Fruit fly (Drosophila melanogaster) whole organism, wandering third instar larva: Measurements from ENCODE around the gene Srp19.

Experiments
- Abd-B ChIP-seq: fragments of >200 bp; optimal IDR thresholded peaks from 2 replicates; lab custom pipeline; 2017; ENCODE audit warnings: missing biosample characterization, missing genetic modification characterization
- CG32264 ChIP-seq: fragments of 200-800 bp; sonication (Bioruptor generic); optimal IDR thresholded peaks from 2 replicates; lab custom pipeline; 2016; ENCODE audit warnings: missing biosample characterization, missing genetic modification characterization
- CG9705 ChIP-seq: fragments of 200-800 bp; sonication (Bioruptor generic); optimal IDR thresholded peaks from 2 replicates; lab custom pipeline; 2018; ENCODE audit warnings: missing biosample characterization, mild to moderate bottlenecking, missing genetic modification characterization
- CrebA ChIP-seq: fragments of 200-800 bp; sonication (Bioruptor generic); optimal IDR thresholded peaks from 2 replicates; lab custom pipeline; 2016; ENCODE audit warnings: missing biosample characterization, mild to moderate bottlenecking, missing genetic modification characterization, borderline replicate concordance
- Dfd ChIP-seq: fragments of >200 bp; optimal IDR thresholded peaks from 2 replicates; lab custom pipeline; 2017; ENCODE audit warnings: missing biosample characterization, missing genetic modification characterization
- Dif ChIP-seq: fragments of 200-275, 200-300 bp; sonication (Bioruptor generic); optimal IDR thresholded peaks from 2 replicates; lab custom pipeline; 2018; ENCODE audit warnings: missing biosample characterization, missing genetic modification characterization; ENCODE audit not compliant: partially characterized antibody
- GATAd ChIP-seq: sonication (Bioruptor generic); optimal IDR thresholded peaks from 2 replicates; lab custom pipeline; 2016; ENCODE audit warnings: missing biosample characterization, missing genetic modification characterization
- HLH106 ChIP-seq: fragments of 200-800 bp; optimal IDR thresholded peaks from 3 replicates; lab custom pipeline; 2019; ENCODE audit warnings: missing biosample characterization, mild to moderate bottlenecking, missing genetic modification characterization, moderate library complexity
- Hnf4 ChIP-seq: fragments of 200-800 bp; sonication (Bioruptor generic); optimal IDR thresholded peaks from 2 replicates; lab custom pipeline; 2016; ENCODE audit warnings: missing biosample characterization, mild to moderate bottlenecking, missing genetic modification characterization
- Hr78 ChIP-seq: fragments of >200 bp; optimal IDR thresholded peaks from 2 replicates; lab custom pipeline; 2017; ENCODE audit warnings: missing biosample characterization, missing genetic modification characterization
- Hr83 ChIP-seq: fragments of 200-300 bp; sonication (Bioruptor generic); optimal IDR thresholded peaks from 2 replicates; lab custom pipeline; 2016; ENCODE audit warnings: missing biosample characterization, mild to moderate bottlenecking, missing genetic modification characterization, moderate library complexity; ENCODE audit not compliant: poor library complexity, severe bottlenecking
- Jra ChIP-seq: sonication (Bioruptor generic); optimal IDR thresholded peaks from 2 replicates; lab custom pipeline; 2016; ENCODE audit warnings: missing biosample characterization, missing genetic modification characterization
- Mio ChIP-seq: sonication (Bioruptor generic); optimal IDR thresholded peaks from 2 replicates; lab custom pipeline; 2016; ENCODE audit warnings: missing biosample characterization, missing genetic modification characterization
- Myc ChIP-seq: fragments of >200 bp; optimal IDR thresholded peaks from 2 replicates; lab custom pipeline; 2017
- N ChIP-seq: fragments of >200 bp; optimal IDR thresholded peaks from 2 replicates; lab custom pipeline; 2018; ENCODE audit warnings: missing biosample characterization, missing external identifiers, missing genetic modification characterization
- OdsH ChIP-seq: fragments of 200-800 bp; sonication (Bioruptor generic); optimal IDR thresholded peaks from 2 replicates; lab custom pipeline; 2016; ENCODE audit warnings: missing biosample characterization, mild to moderate bottlenecking, missing genetic modification characterization
- Rel ChIP-seq, 2 experiments: fragments of 200-800 bp; sonication (Bioruptor generic) in 1 of 2; optimal IDR thresholded peaks; 2 replicates in 1 of 2; 3 replicates in 1 of 2; lab custom pipeline; 2016 to 2019; ENCODE audit warnings: mild to moderate bottlenecking in 2 of 2, missing biosample characterization in 2 of 2, missing genetic modification characterization in 2 of 2, moderate library complexity in 1 of 2
- Sp1 ChIP-seq: fragments of 200-800 bp; sonication (Bioruptor generic); optimal IDR thresholded peaks from 3 replicates; lab custom pipeline; 2019; ENCODE audit warnings: missing biosample characterization, mild to moderate bottlenecking, missing genetic modification characterization, moderate library complexity
- Vsx2 ChIP-seq: fragments of 200-300, 225-300 bp; sonication (Bioruptor generic); optimal IDR thresholded peaks from 2 replicates; lab custom pipeline; 2018; ENCODE audit warnings: missing biosample characterization, missing genetic modification characterization; ENCODE audit not compliant: partially characterized antibody
- br ChIP-seq: fragments of 200-800 bp; sonication (Bioruptor generic); optimal IDR thresholded peaks from 2 replicates; lab custom pipeline; 2016; ENCODE audit warnings: missing biosample characterization, missing genetic modification characterization
- brk ChIP-seq: fragments of 200-800 bp; sonication (Bioruptor generic); optimal IDR thresholded peaks from 2 replicates; lab custom pipeline; 2016; ENCODE audit warnings: missing biosample characterization, mild to moderate bottlenecking, missing genetic modification characterization
- dl ChIP-seq, 2 experiments: fragments of 175-275, 200-275 bp in 1 of 2; fragments of 200-275 bp in 1 of 2; sonication (Bioruptor generic); optimal IDR thresholded peaks; lab custom pipeline; 2018; ENCODE audit warnings: mild to moderate bottlenecking in 2 of 2, missing biosample characterization in 2 of 2, missing genetic modification characterization in 2 of 2, moderate library complexity in 2 of 2; ENCODE audit not compliant: partially characterized antibody in 2 of 2, insufficient read depth in 1 of 2
- dmrt93B ChIP-seq: fragments of 200-800 bp; sonication (Bioruptor generic); optimal IDR thresholded peaks from 2 replicates; lab custom pipeline; 2018; ENCODE audit warnings: missing biosample characterization, mild to moderate bottlenecking, missing genetic modification characterization
- dsf ChIP-seq: sonication (Bioruptor generic); optimal IDR thresholded peaks from 2 replicates; lab custom pipeline; 2016; ENCODE audit warnings: missing biosample characterization, missing genetic modification characterization, borderline replicate concordance
- ey ChIP-seq: fragments of 200-800 bp; sonication (Bioruptor generic); optimal IDR thresholded peaks from 2 replicates; lab custom pipeline; 2016; ENCODE audit warnings: missing biosample characterization, missing genetic modification characterization
- foxo ChIP-seq, 2 experiments: fragments of 200-800 bp; sonication (Bioruptor generic); optimal IDR thresholded peaks; 2 replicates in 1 of 2; 3 replicates in 1 of 2; lab custom pipeline; 2016 to 2017; ENCODE audit warnings: missing biosample characterization in 2 of 2, missing genetic modification characterization in 2 of 2
- fru ChIP-seq: fragments of 200-800 bp; sonication (Bioruptor generic); optimal IDR thresholded peaks from 3 replicates; lab custom pipeline; 2016; ENCODE audit warnings: missing biosample characterization, mild to moderate bottlenecking, missing genetic modification characterization
- h ChIP-seq: fragments of 200-800 bp; sonication (Bioruptor generic); optimal IDR thresholded peaks from 3 replicates; lab custom pipeline; 2016; ENCODE audit warnings: missing biosample characterization, mild to moderate bottlenecking, missing genetic modification characterization
- jim ChIP-seq: fragments of 175-275, 200-325 bp; sonication (Bioruptor generic); optimal IDR thresholded peaks from 2 replicates; lab custom pipeline; 2016; ENCODE audit warnings: missing biosample characterization, mild to moderate bottlenecking, missing genetic modification characterization
- lola ChIP-seq: fragments of >200 bp; optimal IDR thresholded peaks from 2 replicates; lab custom pipeline; 2017; ENCODE audit warnings: missing biosample characterization, missing genetic modification characterization
- pan ChIP-seq: fragments of >200 bp; optimal IDR thresholded peaks from 2 replicates; lab custom pipeline; 2017
- psq ChIP-seq: fragments of 200-800 bp; sonication (Bioruptor generic); optimal IDR thresholded peaks from 3 replicates; lab custom pipeline; 2017; ENCODE audit warnings: missing biosample characterization, mild to moderate bottlenecking, missing genetic modification characterization, moderate library complexity
- rgr ChIP-seq: fragments of 200-800 bp; sonication (Bioruptor generic); optimal IDR thresholded peaks from 3 replicates; lab custom pipeline; 2016; ENCODE audit warnings: missing biosample characterization, mild to moderate bottlenecking, missing genetic modification characterization
- sage ChIP-seq: fragments of 200-800 bp; sonication (Bioruptor generic); optimal IDR thresholded peaks from 2 replicates; lab custom pipeline; 2016; ENCODE audit warnings: missing biosample characterization, mild to moderate bottlenecking, missing genetic modification characterization
- sv ChIP-seq: fragments of 200-800 bp; sonication (Bioruptor generic); optimal IDR thresholded peaks from 3 replicates; lab custom pipeline; 2016; ENCODE audit warnings: missing biosample characterization, missing genetic modification characterization
- tai ChIP-seq: sonication (Bioruptor generic); optimal IDR thresholded peaks from 2 replicates; lab custom pipeline; 2016; ENCODE audit warnings: missing biosample characterization, missing genetic modification characterization
- usp ChIP-seq: fragments of >200 bp; optimal IDR thresholded peaks from 2 replicates; lab custom pipeline; 2017; ENCODE audit warnings: missing biosample characterization, missing genetic modification characterization
- woc ChIP-seq: sonication (Bioruptor generic); optimal IDR thresholded peaks from 2 replicates; lab custom pipeline; 2016; ENCODE audit warnings: missing biosample characterization, mild to moderate bottlenecking, missing genetic modification characterization

Srp19 gene

dm6 chr3L:7360324-7360852 is 12.6 kb upstream of the Srp19 start, which contains the start of gene Sec63:
TSS of gene Sec63 (plus strand) at chr3L:7360561.
- no peak for TF ChIP-seq CG32264 (GFP tag; lab: Kevin White, UChicago)
- no peak for TF ChIP-seq Hr78 (GFP tag; lab: Kevin White, UChicago)
- no peak for TF ChIP-seq GATAd (GFP tag; lab: Kevin White, UChicago)
- TF ChIP-seq usp (GFP tag; lab: Kevin White, UChicago), result no peak
- no peak for TF ChIP-seq Dfd
- TF ChIP-seq OdsH (GFP tag; lab: Kevin White, UChicago), result no peak
- no peak for TF ChIP-seq dl (GFP tag; optimal IDR thresholded peaks at IDR 0.05; lab: Kevin White, UChicago; ENCODE audit: insufficient read depth in 1 of 2, partially characterized antibody in 2 of 2)
- no peak for TF ChIP-seq Vsx2 (GFP tag; lab: Kevin White, UChicago)
- no peak for TF ChIP-seq CrebA (GFP tag; lab: Kevin White, UChicago)
- no peak for TF ChIP-seq CG9705 (GFP tag; lab: Kevin White, UChicago)
- TF ChIP-seq Rel (GFP tag; optimal IDR thresholded peaks at IDR 0.05; lab: Kevin White, UChicago), result no peak
- no peak for TF ChIP-seq Rel (tag; optimal IDR thresholded peaks at IDR 0.05; lab: Kevin White, UChicago)
- TF ChIP-seq ey (GFP tag; lab: Kevin White, UChicago), result no peak
- no peak for TF ChIP-seq Abd-B (GFP tag; lab: Kevin White, UChicago)
- no peak for TF ChIP-seq N (GFP tag; lab: Kevin White, UChicago)
- TF ChIP-seq Sp1, result no peak
- TF ChIP-seq sv, result peak; percentile 21
- no peak for TF ChIP-seq Mio (GFP tag; lab: Kevin White, UChicago)
- TF ChIP-seq Dif (GFP tag; lab: Kevin White, UChicago), result no peak
- no peak for TF ChIP-seq lola
- no peak for TF ChIP-seq woc (GFP tag; lab: Kevin White, UChicago)
- TF ChIP-seq foxo (GFP tag; optimal IDR thresholded peaks at IDR 0.05; lab: Kevin White, UChicago), result peak in 1 of 2 experiments; percentile 54
- TF ChIP-seq Hnf4 (GFP tag; lab: Kevin White, UChicago), result peak; percentile 35
- no peak for TF ChIP-seq brk (GFP tag; lab: Kevin White, UChicago)
- TF ChIP-seq HLH106, result peak; percentile 55
- TF ChIP-seq pan (lab: Kevin White, UChicago), result no peak
- no peak for TF ChIP-seq h
- no peak for TF ChIP-seq Jra (GFP tag; lab: Kevin White, UChicago)
- TF ChIP-seq Hr83 (GFP tag; lab: Kevin White, UChicago), result peak; percentile 61
- no peak for TF ChIP-seq jim (GFP tag; lab: Kevin White, UChicago)
- no peak for TF ChIP-seq fru (GFP tag; lab: Kevin White, UChicago)
- peak; percentile 44 for TF ChIP-seq Myc (lab: Kevin White, UChicago)
- no peak for TF ChIP-seq tai
- no peak for TF ChIP-seq dmrt93B (GFP tag; lab: Kevin White, UChicago)
- TF ChIP-seq sage (GFP tag; lab: Kevin White, UChicago), result no peak
- peak; percentile 35 for TF ChIP-seq br (GFP tag; lab: Kevin White, UChicago)
- TF ChIP-seq rgr, result no peak
- TF ChIP-seq psq (GFP tag; lab: Kevin White, UChicago), result peak; percentile 27
- no peak for TF ChIP-seq dsf (GFP tag; lab: Kevin White, UChicago)

dm6 chr3L:7359827-7360323 is 12.0 kb upstream of the Srp19 start, which contains the start of gene pst:
TSS of gene pst (minus strand) at chr3L:7360263.
- TF ChIP-seq Hr83 (GFP tag; lab: Kevin White, UChicago) (peak; percentile 58), Dif (GFP tag; lab: Kevin White, UChicago) (peak; percentile 46), Sp1 (peak; percentile 25), Jra (GFP tag; lab: Kevin White, UChicago) (peak; percentile 19), fru (GFP tag; lab: Kevin White, UChicago) (peak; percentile 18), Rel (GFP tag; optimal IDR thresholded peaks at IDR 0.05; lab: Kevin White, UChicago) (no peak), Rel (tag; optimal IDR thresholded peaks at IDR 0.05; lab: Kevin White, UChicago) (peak; percentile 100), CG9705 (GFP tag; lab: Kevin White, UChicago) (no peak), rgr (no peak), Vsx2 (GFP tag; lab: Kevin White, UChicago) (no peak)
